Worm (Caenorhabditis elegans): ENCODE measurements around the gene C03B1.5.

DNA sequence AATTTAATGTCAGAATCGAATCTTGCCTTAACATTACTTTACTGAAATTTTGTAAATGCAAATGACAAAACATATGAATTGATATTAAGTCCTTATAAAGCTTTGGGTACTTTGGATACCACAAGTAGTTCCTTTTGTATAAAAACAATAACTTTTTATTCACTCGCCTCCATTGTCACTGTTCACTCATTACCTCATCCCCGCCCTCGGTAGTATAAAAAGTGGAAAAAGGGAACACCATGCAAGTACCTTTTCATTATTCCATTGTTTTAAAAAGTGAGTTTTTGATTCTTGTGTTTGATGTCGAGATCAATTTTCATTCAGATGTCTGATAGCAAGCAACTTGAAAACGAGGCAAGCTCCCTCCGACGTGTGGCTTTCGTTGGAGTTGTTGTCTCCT, 21.4 kb upstream of the C03B1.5 start, which contains the start of gene col-171:
- no peak for TF ChIP-seq ztf-11 (tag; optimal IDR thresholded peaks at IDR 0.05)
- TF ChIP-seq aly-2 (tag; optimal IDR thresholded peaks at IDR 0.05): no peak
- no peak for TF ChIP-seq R02D3.7 (tag; optimal IDR thresholded peaks at IDR 0.05)
- no peak for TF ChIP-seq ama-1 (optimal IDR thresholded peaks at IDR 0.05)
- no peak for TF ChIP-seq fos-1 (tag; optimal IDR thresholded peaks at IDR 0.05)
- TF ChIP-seq skn-1 (tag; optimal IDR thresholded peaks at IDR 0.05): no peak
- TF ChIP-seq nhr-25 (tag; optimal IDR thresholded peaks at IDR 0.05): no peak

Data from whole organism, L3 larva.